Worm (Caenorhabditis elegans): Measurements from ENCODE around the gene F10G2.7.

DNA sequence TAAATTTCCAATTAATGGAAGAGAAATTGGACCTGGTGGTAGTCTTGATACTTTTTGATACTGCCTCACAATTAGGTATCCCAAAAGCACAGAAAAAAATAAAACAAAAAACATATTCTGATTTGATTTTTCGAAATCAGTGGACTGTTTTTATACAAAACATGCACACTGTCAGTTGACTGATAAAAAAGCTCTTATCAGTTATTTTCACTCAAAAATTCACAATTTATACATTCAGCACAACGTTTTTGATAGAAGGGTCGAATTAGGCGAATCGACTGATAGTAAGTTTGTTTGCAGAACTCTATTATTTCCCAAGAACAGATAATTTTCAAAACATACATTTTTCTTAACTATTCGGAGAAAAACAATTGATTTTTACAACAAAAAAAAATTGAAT lies 26.9 kb upstream of the F10G2.7 start, which contains the start of gene cyp-35A2:
- TF ChIP-seq rcor-1 (GFP tag; IDR thresholded peaks at IDR 0.05): no peak
- no peak for TF ChIP-seq efl-1 (GFP tag; optimal IDR thresholded peaks at IDR 0.05)
- TF ChIP-seq ztf-22 (GFP tag; optimal IDR thresholded peaks at IDR 0.05): no peak
- no peak for TF ChIP-seq tbp1 (GFP tag; optimal IDR thresholded peaks at IDR 0.05)
- no peak for TF ChIP-seq atf-7 (tag; optimal IDR thresholded peaks at IDR 0.05)
- no peak for TF ChIP-seq sptf-2 (GFP tag; optimal IDR thresholded peaks at IDR 0.05)
- no peak for TF ChIP-seq ztf-28 (GFP tag; IDR thresholded peaks at IDR 0.05)
- no peak for TF ChIP-seq pha-4 (tag; optimal IDR thresholded peaks at IDR 0.05)
- no peak for TF ChIP-seq unc-62 (GFP tag; optimal IDR thresholded peaks at IDR 0.05)
- TF ChIP-seq ceh-91 (GFP tag; IDR thresholded peaks at IDR 0.05): no peak
- no peak for TF ChIP-seq lin-35 (GFP tag; optimal IDR thresholded peaks at IDR 0.05)

All from whole organism, young adult.